Fruit fly (Drosophila melanogaster): ENCODE data around the gene CG13385.

- TF ChIP-seq Dif (GFP tag; optimal IDR thresholded peaks at IDR 0.05; ENCODE audit: partially characterized antibody) (no peak), Hr78 (GFP tag; optimal IDR thresholded peaks at IDR 0.05) (no peak), psq (GFP tag; optimal IDR thresholded peaks at IDR 0.05) (no peak), pan (optimal IDR thresholded peaks at IDR 0.05) (no peak), Vsx2 (GFP tag; optimal IDR thresholded peaks at IDR 0.05; ENCODE audit: partially characterized antibody) (no peak), Hnf4 (GFP tag; optimal IDR thresholded peaks at IDR 0.05) (no peak), Sp1 (GFP tag; optimal IDR thresholded peaks at IDR 0.05) (no peak)
Measured at dm6 chr2L:8393122-8393521, 3.3 kb upstream of the CG13385 start, which contains the start of gene Acp29AB.

Data from whole organism, wandering third instar larva.